Worm (Caenorhabditis elegans): ENCODE measurements around the gene T14G8.2.

The T14G8.2 gene

DNA sequence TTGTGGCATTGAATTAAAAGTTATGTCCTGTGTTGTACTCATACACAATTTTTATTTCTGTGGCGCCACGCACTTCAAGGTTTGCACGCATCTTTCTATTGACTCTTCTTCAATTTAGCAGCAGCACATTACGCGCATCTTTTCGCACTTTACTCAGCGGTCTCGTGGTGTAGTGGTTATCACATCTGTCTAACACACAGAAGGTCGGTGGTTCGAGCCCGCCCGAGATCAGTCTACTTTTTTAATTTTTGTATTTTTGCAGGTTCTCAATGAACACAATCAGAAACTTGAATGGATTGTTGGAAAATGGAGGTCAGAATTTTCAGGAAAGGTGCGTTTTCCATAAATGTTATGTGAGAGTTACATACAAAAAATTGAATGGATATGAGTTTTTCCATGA is 14.3 kb upstream of the T14G8.2 start:
- TF ChIP-seq snpc-3.4 (tag; optimal IDR thresholded peaks at IDR 0.05) (no peak), B0035.1 (tag; optimal IDR thresholded peaks at IDR 0.05) (no peak), rcor-1 (GFP tag; IDR thresholded peaks at IDR 0.05) (0 out of 2 replicates have a peak, but pooled peaks have one; percentile 9), ztf-22 (GFP tag; optimal IDR thresholded peaks at IDR 0.05) (peak; percentile 25), F22D6.2 (tag; optimal IDR thresholded peaks at IDR 0.05) (no peak), ztf-3 (GFP tag; optimal IDR thresholded peaks at IDR 0.05) (no peak), attf-5 (GFP tag; optimal IDR thresholded peaks at IDR 0.05) (no peak), F57A8.1 (GFP tag; optimal IDR thresholded peaks at IDR 0.05) (no peak), ztf-25 (GFP tag; IDR thresholded peaks at IDR 0.05) (0 out of 2 replicates have a peak, but pooled peaks have one; percentile 61), hmg-20 (GFP tag; IDR thresholded peaks at IDR 0.05) (0 out of 2 replicates have a peak, but pooled peaks have one; percentile 7), pha-4 (tag; optimal IDR thresholded peaks at IDR 0.05) (no peak), atf-7 (tag; optimal IDR thresholded peaks at IDR 0.05) (peak; percentile 40), ZK185.1 (tag; optimal IDR thresholded peaks at IDR 0.05; ENCODE audit: poor library complexity, severe bottlenecking) (peak; percentile 28), Y67H2A.10 (GFP tag; conservative IDR thresholded peaks at IDR 0.05) (no peak), cebp-1 (GFP tag; IDR thresholded peaks at IDR 0.05) (no peak), cebp-1 (tag; optimal IDR thresholded peaks at IDR 0.05) (peak; percentile 48), lin-26 (GFP tag; IDR thresholded peaks at IDR 0.05) (peak; percentile 88), lin-40 (tag; optimal IDR thresholded peaks at IDR 0.05) (peak; percentile 40), dox-1 (GFP tag; IDR thresholded peaks at IDR 0.05) (peak; percentile 76), nhr-90 (tag; optimal IDR thresholded peaks at IDR 0.05) (peak; percentile 25), B0336.3 (GFP tag; IDR thresholded peaks at IDR 0.05) (no peak), tlf-1 (GFP tag; optimal IDR thresholded peaks at IDR 0.05) (no peak), lsy-27 (tag; optimal IDR thresholded peaks at IDR 0.05; ENCODE audit: borderline replicate concordance, insufficient read depth) (peak; percentile 33), attf-6 (GFP tag; IDR thresholded peaks at IDR 0.05) (0 out of 2 replicates have a peak, but pooled peaks have one; percentile 41), K11D2.4 (GFP tag; IDR thresholded peaks at IDR 0.05) (peak; percentile 46; the same call in 1 of the 2 replicates), F57C9.4 (tag; optimal IDR thresholded peaks at IDR 0.05) (no peak), madf-3 (GFP tag; IDR thresholded peaks at IDR 0.05) (no peak), madf-10 (tag; optimal IDR thresholded peaks at IDR 0.05) (peak; percentile 37), lir-1 (GFP tag; conservative IDR thresholded peaks at IDR 0.05) (no peak; the same call in 1 of the 2 replicates), nfya-2 (GFP tag; IDR thresholded peaks at IDR 0.05) (no peak), hlh-12 (tag; optimal IDR thresholded peaks at IDR 0.05) (no peak), him-1 (tag; optimal IDR thresholded peaks at IDR 0.05) (peak; percentile 74), B0019.2 (GFP tag; conservative IDR thresholded peaks at IDR 0.05) (0 out of 2 replicates have a peak, but pooled peaks have one; percentile 10), nfyb-1 (GFP tag; IDR thresholded peaks at IDR 0.05) (peak; percentile 44; the same call in 1 of the 2 replicates), snpc-4 (GFP tag; optimal IDR thresholded peaks at IDR 0.05) (peak; percentile 16), snpc-4 (tag; optimal IDR thresholded peaks at IDR 0.05) (peak in 1 of 4 experiments; percentile 39), nhr-179 (tag; optimal IDR thresholded peaks at IDR 0.05) (no peak), madf-6 (GFP tag; IDR thresholded peaks at IDR 0.05) (no peak), aptf-2 (GFP tag; conservative IDR thresholded peaks at IDR 0.05) (no peak), lag-1 (GFP tag; IDR thresholded peaks at IDR 0.05) (no peak), K12H6.12 (tag; optimal IDR thresholded peaks at IDR 0.05) (peak; percentile 13), B0261.1 (tag; optimal IDR thresholded peaks at IDR 0.05) (peak; percentile 94), rpc-1 (optimal IDR thresholded peaks at IDR 0.05) (peak; percentile 80), rpc-1 (tag; optimal IDR thresholded peaks at IDR 0.05) (peak; percentile 88), madf-8 (GFP tag; conservative IDR thresholded peaks at IDR 0.05) (no peak), aptf-3 (GFP tag; IDR thresholded peaks at IDR 0.05) (peak; percentile 80; the same call in 1 of the 2 replicates), cebp-2 (GFP tag; IDR thresholded peaks at IDR 0.05) (no peak), hmg-1.2 (GFP tag; IDR thresholded peaks at IDR 0.05) (peak; percentile 80), ztf-6 (GFP tag; IDR thresholded peaks at IDR 0.05) (no peak)

All from whole organism, young adult.